Fruit fly (Drosophila melanogaster) whole organism, embryonic: ENCODE data around the gene bab1.

ENCODE experiments used
- ATbp ChIP-seq: fragments of 200-800 bp; sonication (Bioruptor generic); optimal IDR thresholded peaks from 2 replicates; lab custom pipeline; 2017; ENCODE audit warnings: missing biosample characterization, mild to moderate bottlenecking, missing genetic modification characterization, missing genetic modification reagents
- Atf6 ChIP-seq: fragments of 200-800 bp; sonication (Bioruptor generic); IDR thresholded peaks from 2 replicates; pipeline ENCODE4 v1.3.6; 2022; ENCODE audit warnings: missing biosample characterization, missing genetic modification characterization
- Bgb ChIP-seq: fragments of 200-800 bp; sonication (Bioruptor generic); IDR thresholded peaks from 2 replicates; pipeline ENCODE4 v1.3.6; 2022; ENCODE audit warnings: missing biosample characterization, missing genetic modification characterization; ENCODE audit not compliant: partially characterized antibody
- CG11723 ChIP-seq: fragments of 200-800 bp; sonication (Bioruptor generic); optimal IDR thresholded peaks from 2 replicates; lab custom pipeline; 2017; ENCODE audit warnings: missing biosample characterization, mild to moderate bottlenecking, missing genetic modification characterization
- CG12219 ChIP-seq: fragments of 200-800 bp; sonication (Bioruptor generic); optimal IDR thresholded peaks from 3 replicates; lab custom pipeline; 2018; ENCODE audit warnings: missing biosample characterization, mild to moderate bottlenecking, missing genetic modification characterization
- CG1233 ChIP-seq: fragments of 200-800 bp; sonication (Bioruptor generic); optimal IDR thresholded peaks from 4 replicates; lab custom pipeline; 2018; ENCODE audit warnings: missing biosample characterization, mild to moderate bottlenecking, missing genetic modification characterization
- CG12659 ChIP-seq: fragments of 200-800 bp; sonication (Bioruptor generic); optimal IDR thresholded peaks from 3 replicates; lab custom pipeline; 2017; ENCODE audit warnings: mild to moderate bottlenecking, missing biosample characterization, missing genetic modification reagents, missing genetic modification characterization
- CG13424 ChIP-seq: fragments of 200-800 bp; sonication (Bioruptor generic); optimal IDR thresholded peaks from 2 replicates; lab custom pipeline; 2019; ENCODE audit warnings: missing biosample characterization, mild to moderate bottlenecking, missing genetic modification characterization, moderate library complexity
- CG13894 ChIP-seq: fragments of 200-800 bp; sonication (Bioruptor generic); optimal IDR thresholded peaks from 3 replicates; lab custom pipeline; 2018; ENCODE audit warnings: missing biosample characterization, mild to moderate bottlenecking, missing genetic modification characterization, moderate library complexity
- CG14667 ChIP-seq: fragments of 200-800 bp; sonication (Bioruptor generic); IDR thresholded peaks from 2 replicates; pipeline ENCODE4 v1.3.6; 2022; ENCODE audit warnings: missing biosample characterization, missing genetic modification characterization
- CG15269 ChIP-seq: fragments of 200-800 bp; sonication (Bioruptor generic); optimal IDR thresholded peaks from 2 replicates; lab custom pipeline; 2018; ENCODE audit warnings: missing biosample characterization, mild to moderate bottlenecking, missing genetic modification characterization, moderate library complexity
- CG17328 ChIP-seq: fragments of 200-800 bp; sonication (Bioruptor generic); IDR thresholded peaks from 2 replicates; pipeline ENCODE4 v1.3.6; 2022; ENCODE audit warnings: missing biosample characterization, missing genetic modification characterization
- CG2202 ChIP-seq: fragments of 200-800 bp; sonication (Bioruptor generic); optimal IDR thresholded peaks from 2 replicates; lab custom pipeline; 2018; ENCODE audit warnings: missing biosample characterization, mild to moderate bottlenecking, missing genetic modification characterization
- CG2712 ChIP-seq: fragments of 200-800 bp; optimal IDR thresholded peaks from 3 replicates; lab custom pipeline; 2019; ENCODE audit warnings: missing biosample characterization, mild to moderate bottlenecking, missing genetic modification characterization, moderate library complexity
- CG2875 ChIP-seq: fragments of 200-800 bp; sonication (Bioruptor generic); optimal IDR thresholded peaks from 2 replicates; lab custom pipeline; 2017; ENCODE audit warnings: missing biosample characterization, mild to moderate bottlenecking, missing genetic modification characterization, missing genetic modification reagents
- CG3281 ChIP-seq: fragments of 200-800 bp; sonication (Bioruptor generic); optimal IDR thresholded peaks from 3 replicates; lab custom pipeline; 2017; ENCODE audit warnings: missing biosample characterization, mild to moderate bottlenecking, missing genetic modification characterization
- CG4282 ChIP-seq: fragments of 200-800 bp; sonication (Bioruptor generic); optimal IDR thresholded peaks from 2 replicates; lab custom pipeline; 2016; ENCODE audit warnings: missing biosample characterization, missing genetic modification characterization
- CG7786 ChIP-seq: fragments of 200-800 bp; sonication (Bioruptor generic); optimal IDR thresholded peaks from 2 replicates; lab custom pipeline; 2016; ENCODE audit warnings: missing biosample characterization, missing genetic modification characterization
- CG8478 ChIP-seq: fragments of >200 bp; optimal IDR thresholded peaks from 2 replicates; lab custom pipeline; 2018
- D ChIP-seq, 2 experiments: fragments of 200-800 bp in 1 of 2; fragments of >200 bp in 1 of 2; sonication (Bioruptor generic) in 1 of 2; optimal IDR thresholded peaks; 2 replicates in 1 of 2; 3 replicates in 1 of 2; lab custom pipeline; 2017; ENCODE audit warnings: mild to moderate bottlenecking in 1 of 2, missing biosample characterization in 1 of 2, missing genetic modification characterization in 1 of 2, missing genetic modification reagents in 1 of 2
- Dref ChIP-seq: fragments of 200-800 bp; sonication (Bioruptor generic); IDR thresholded peaks from 2 replicates; pipeline ENCODE4 v1.3.6; 2022; ENCODE audit warnings: missing biosample characterization, missing genetic modification characterization
- GATAe ChIP-seq: fragments of 200-800 bp; sonication (Bioruptor generic); conservative IDR thresholded peaks from 2 replicates; pipeline ENCODE4 v1.3.6; 2022; ENCODE audit warnings: missing biosample characterization, missing genetic modification characterization
- Hr51 ChIP-seq, 2 experiments: fragments of 200-800 bp; sonication (Bioruptor generic); optimal IDR thresholded peaks; 2 replicates in 1 of 2; 3 replicates in 1 of 2; lab custom pipeline; 2016 to 2018; ENCODE audit warnings: missing biosample characterization in 2 of 2, missing genetic modification characterization in 2 of 2, mild to moderate bottlenecking in 1 of 2, moderate library complexity in 1 of 2
- MBD-R2 ChIP-seq: fragments of 200-800 bp; sonication (Bioruptor generic); IDR thresholded peaks from 2 replicates; pipeline ENCODE4 v1.3.6; 2022; ENCODE audit warnings: missing biosample characterization, missing genetic modification characterization
- Mes4 ChIP-seq: fragments of 200-800 bp; sonication (Bioruptor generic); optimal IDR thresholded peaks from 2 replicates; lab custom pipeline; 2016; ENCODE audit warnings: missing biosample characterization, missing genetic modification characterization
- Neu2 ChIP-seq: fragments of 200-800 bp; sonication (Bioruptor generic); optimal IDR thresholded peaks from 3 replicates; lab custom pipeline; 2016; ENCODE audit warnings: missing biosample characterization, missing genetic modification characterization, borderline replicate concordance
- Six4 ChIP-seq: fragments of 200-800 bp; sonication (Bioruptor generic); optimal IDR thresholded peaks from 2 replicates; lab custom pipeline; 2016; ENCODE audit warnings: missing biosample characterization, missing genetic modification characterization
- amos ChIP-seq: fragments of 200-800 bp; sonication (Bioruptor generic); IDR thresholded peaks from 2 replicates; pipeline ENCODE4 v1.3.6; 2022; ENCODE audit warnings: missing biosample characterization, missing genetic modification characterization; ENCODE audit not compliant: partially characterized antibody
- cato ChIP-seq: fragments of 200-800 bp; sonication (Bioruptor generic); optimal IDR thresholded peaks from 2 replicates; lab custom pipeline; 2016; ENCODE audit warnings: missing biosample characterization, missing genetic modification characterization, borderline replicate concordance
- caup ChIP-seq: fragments of 200-800 bp; sonication (Bioruptor generic); optimal IDR thresholded peaks from 3 replicates; lab custom pipeline; 2017; ENCODE audit warnings: missing biosample characterization, mild to moderate bottlenecking, missing genetic modification characterization, moderate library complexity; ENCODE audit not compliant: severe bottlenecking
- corto ChIP-seq: fragments of 200-800 bp; sonication (Bioruptor generic); optimal IDR thresholded peaks from 2 replicates; lab custom pipeline; 2016; ENCODE audit warnings: missing biosample characterization, mild to moderate bottlenecking, missing genetic modification characterization, moderate library complexity
- crc ChIP-seq: fragments of 200-800 bp; sonication (Bioruptor generic); optimal IDR thresholded peaks from 2 replicates; lab custom pipeline; 2016; ENCODE audit warnings: missing biosample characterization, missing genetic modification characterization
- crol ChIP-seq: fragments of 200-800 bp; sonication (Bioruptor generic); IDR thresholded peaks from 2 replicates; pipeline ENCODE4 v1.3.6; 2022; ENCODE audit warnings: missing biosample characterization, missing genetic modification characterization
- dan ChIP-seq: fragments of 200-800 bp; sonication (Bioruptor generic); IDR thresholded peaks from 2 replicates; pipeline ENCODE4 v1.3.6; 2022; ENCODE audit warnings: missing biosample characterization, missing genetic modification characterization
- dysf ChIP-seq: fragments of 200-800 bp; sonication (Bioruptor generic); IDR thresholded peaks from 3 replicates; pipeline ENCODE4 v1.3.6; 2022; ENCODE audit warnings: missing biosample characterization, missing genetic modification characterization
- gro ChIP-seq: fragments of 200-800 bp; sonication (Bioruptor generic); optimal IDR thresholded peaks from 2 replicates; lab custom pipeline; 2016; ENCODE audit warnings: missing biosample characterization, missing genetic modification characterization
- ham ChIP-seq: fragments of 200-800 bp; sonication (Bioruptor generic); IDR thresholded peaks from 2 replicates; pipeline ENCODE4 v1.3.6; 2022; ENCODE audit warnings: missing biosample characterization, missing genetic modification characterization
- ind ChIP-seq: fragments of 200-800 bp; sonication (Bioruptor generic); optimal IDR thresholded peaks from 3 replicates; lab custom pipeline; 2016; ENCODE audit warnings: missing biosample characterization, missing genetic modification characterization
- knrl ChIP-seq: fragments of 200-800 bp; sonication (Bioruptor generic); IDR thresholded peaks from 3 replicates; pipeline ENCODE4 v1.3.6; 2022; ENCODE audit warnings: missing biosample characterization, missing genetic modification characterization; ENCODE audit not compliant: partially characterized antibody
- lov ChIP-seq, 2 experiments: fragments of 200-800 bp in 1 of 2; fragments of >200 bp in 1 of 2; sonication (Bioruptor generic) in 1 of 2; IDR thresholded peaks in 1 of 2; optimal IDR thresholded peaks in 1 of 2; 2 replicates in 1 of 2; 3 replicates in 1 of 2; pipeline versions ENCODE4 v1.3.6 to Lab custom; 2017 to 2022; ENCODE audit warnings: missing biosample characterization in 1 of 2, missing genetic modification characterization in 1 of 2
- maf-S ChIP-seq: fragments of 200-800 bp; sonication (Bioruptor generic); optimal IDR thresholded peaks from 2 replicates; lab custom pipeline; 2016; ENCODE audit warnings: missing biosample characterization, missing genetic modification characterization
- pb ChIP-seq: fragments of 200-800 bp; sonication (Bioruptor generic); optimal IDR thresholded peaks from 3 replicates; lab custom pipeline; 2016; ENCODE audit warnings: missing biosample characterization, missing genetic modification characterization
- rib ChIP-seq: fragments of 200-800 bp; sonication (Bioruptor generic); IDR thresholded peaks from 2 replicates; pipeline ENCODE4 v1.3.6; 2022; ENCODE audit warnings: missing biosample characterization, missing genetic modification characterization
- row ChIP-seq: fragments of 200-800 bp; sonication (Bioruptor generic); IDR thresholded peaks from 3 replicates; pipeline ENCODE4 v1.3.6; 2022; ENCODE audit warnings: missing biosample characterization, missing genetic modification characterization
- run ChIP-seq: fragments of 200-800 bp; sonication (Bioruptor generic); optimal IDR thresholded peaks from 3 replicates; lab custom pipeline; 2018; ENCODE audit warnings: missing biosample characterization, mild to moderate bottlenecking, missing genetic modification characterization
- scrt ChIP-seq: fragments of 200-800 bp; sonication (Bioruptor generic); optimal IDR thresholded peaks from 2 replicates; lab custom pipeline; 2018; ENCODE audit warnings: missing biosample characterization, mild to moderate bottlenecking, missing genetic modification characterization, moderate library complexity
- slou ChIP-seq: fragments of 200-800 bp; sonication (Bioruptor generic); optimal IDR thresholded peaks from 3 replicates; lab custom pipeline; 2016; ENCODE audit warnings: missing biosample characterization, missing genetic modification characterization
- vvl ChIP-seq: fragments of 200-800 bp; sonication (Bioruptor generic); IDR thresholded peaks from 2 replicates; pipeline ENCODE4 v1.3.6; 2022; ENCODE audit warnings: missing biosample characterization, missing genetic modification characterization

bab1 gene

dm6 chr3L:1029610-1030284 lies 71.1 kb downstream of the bab1 start (continued):
- no peak for TF ChIP-seq cato (GFP tag; lab: Kevin White, UChicago)
- TF ChIP-seq Dref (GFP tag; lab: Robert Waterston, UW) = no peak
- TF ChIP-seq rib (GFP tag; lab: Robert Waterston, UW) = no peak
- peak; percentile 65 for TF ChIP-seq row (GFP tag; lab: Robert Waterston, UW)
- peak; percentile 81 for TF ChIP-seq vvl (GFP tag; lab: Robert Waterston, UW)
- TF ChIP-seq maf-S (GFP tag; lab: Kevin White, UChicago) = peak; percentile 37
- TF ChIP-seq ham (GFP tag; lab: Robert Waterston, UW) = no peak
- TF ChIP-seq CG12659 (GFP tag; lab: Kevin White, UChicago) = no peak
- peak; percentile 74 for TF ChIP-seq CG2712 (tag; lab: Kevin White, UChicago)
- TF ChIP-seq ATbp (GFP tag; lab: Kevin White, UChicago) = peak; percentile 81
- peak; percentile 65 for TF ChIP-seq CG2875 (GFP tag; lab: Kevin White, UChicago)
- TF ChIP-seq amos = no peak
- peak; percentile 39 for TF ChIP-seq CG11723 (GFP tag; lab: Kevin White, UChicago)
- TF ChIP-seq CG14667 (GFP tag; lab: Robert Waterston, UW) = peak; percentile 50
- TF ChIP-seq CG13894 (tag; lab: Kevin White, UChicago) = no peak
- no peak for TF ChIP-seq Bgb (GFP tag; lab: Robert Waterston, UW)
- TF ChIP-seq slou (GFP tag; lab: Kevin White, UChicago) = no peak
- peak; percentile 4 for TF ChIP-seq scrt (GFP tag; lab: Kevin White, UChicago)
- TF ChIP-seq CG8478 (lab: Kevin White, UChicago) = no peak
- peak; percentile 56 for TF ChIP-seq CG13424 (tag; lab: Kevin White, UChicago)
- TF ChIP-seq CG15269 (tag; lab: Kevin White, UChicago) = peak; percentile 25
- TF ChIP-seq Mes4 = peak; percentile 53
- no peak for TF ChIP-seq pb (GFP tag; lab: Kevin White, UChicago)
- no peak for TF ChIP-seq caup
- 0 out of 2 replicates have a peak, but pooled peaks have one; percentile 14 for TF ChIP-seq Atf6 (GFP tag; lab: Robert Waterston, UW)
- TF ChIP-seq Neu2 (GFP tag; lab: Kevin White, UChicago) = no peak
- peak; percentile 26 for TF ChIP-seq CG12219 (GFP tag; lab: Kevin White, UChicago)
- TF ChIP-seq CG4282 = no peak
- peak; percentile 59; the same call in 2 of the 3 replicates for TF ChIP-seq dysf (GFP tag; lab: Robert Waterston, UW)
- TF ChIP-seq corto (GFP tag; lab: Kevin White, UChicago) = no peak
- peak; percentile 76 for TF ChIP-seq ind (GFP tag; lab: Kevin White, UChicago)
- TF ChIP-seq knrl (GFP tag; lab: Robert Waterston, UW) = no peak
- peak; percentile 73 for TF ChIP-seq CG17328 (GFP tag; lab: Robert Waterston, UW)
- no peak for TF ChIP-seq CG3281 (GFP tag; lab: Kevin White, UChicago)
- no peak for TF ChIP-seq dan (GFP tag; lab: Robert Waterston, UW)
- no peak for TF ChIP-seq crc (GFP tag; lab: Kevin White, UChicago)
- no peak for TF ChIP-seq run (tag; lab: Kevin White, UChicago)
- no peak for TF ChIP-seq D (optimal IDR thresholded peaks at IDR 0.05; lab: Kevin White, UChicago)
- TF ChIP-seq D (GFP tag; optimal IDR thresholded peaks at IDR 0.05; lab: Kevin White, UChicago) = peak; percentile 82
- no peak for TF ChIP-seq GATAe (GFP tag; lab: Robert Waterston, UW)
- TF ChIP-seq Hr51 (GFP tag; optimal IDR thresholded peaks at IDR 0.05; lab: Kevin White, UChicago) = peak in 1 of 2 experiments; percentile 31
- no peak for TF ChIP-seq CG7786 (GFP tag; lab: Kevin White, UChicago)
- no peak for TF ChIP-seq gro (GFP tag; lab: Kevin White, UChicago)
- no peak for TF ChIP-seq crol (GFP tag; lab: Robert Waterston, UW)
- TF ChIP-seq MBD-R2 (GFP tag; lab: Robert Waterston, UW) = no peak
- TF ChIP-seq Six4 = peak; percentile 55
- peak; percentile 27 for TF ChIP-seq CG2202 (tag; lab: Kevin White, UChicago)
- peak; percentile 33 for TF ChIP-seq CG1233 (GFP tag; lab: Kevin White, UChicago)
- no peak for TF ChIP-seq lov (optimal IDR thresholded peaks at IDR 0.05; lab: Kevin White, UChicago)
- peak; percentile 53; the same call in 1 of the 3 replicates for TF ChIP-seq lov (GFP tag; IDR thresholded peaks at IDR 0.05; lab: Robert Waterston, UW)
